Fruit fly (Drosophila melanogaster) whole organism, embryonic: ENCODE data around the gene Lim1.

Source experiments
- CG7963 ChIP-seq: fragments of 200-800 bp; sonication (Bioruptor generic); IDR thresholded peaks from 3 replicates; pipeline ENCODE4 v1.3.6; 2022; ENCODE audit warnings: missing biosample characterization, missing genetic modification characterization; ENCODE audit not compliant: partially characterized antibody
- HHEX ChIP-seq: fragments of 200-800 bp; sonication (Bioruptor generic); optimal IDR thresholded peaks from 3 replicates; lab custom pipeline; 2017; ENCODE audit warnings: missing biosample characterization, mild to moderate bottlenecking, missing genetic modification characterization, missing genetic modification reagents
- HLH54F ChIP-seq: fragments of 200-800 bp; sonication (Bioruptor generic); optimal IDR thresholded peaks from 3 replicates; lab custom pipeline; 2016; ENCODE audit warnings: missing biosample characterization, missing genetic modification characterization
- pzg ChIP-seq: fragments of 200-800 bp; sonication (Bioruptor generic); optimal IDR thresholded peaks from 3 replicates; lab custom pipeline; 2018; ENCODE audit warnings: missing biosample characterization, mild to moderate bottlenecking, missing genetic modification characterization, moderate library complexity
- sob ChIP-seq: fragments of 200-800 bp; sonication (Bioruptor generic); IDR thresholded peaks from 2 replicates; pipeline ENCODE4 v1.3.6; 2022; ENCODE audit warnings: missing biosample characterization, missing genetic modification characterization
- sug ChIP-seq: fragments of 200-800 bp; optimal IDR thresholded peaks from 2 replicates; lab custom pipeline; 2019; ENCODE audit warnings: missing biosample characterization, mild to moderate bottlenecking, missing genetic modification characterization, moderate library complexity
- tll ChIP-seq, 2 experiments: fragments of 200-800 bp in 1 of 2; fragments of >200 bp in 1 of 2; sonication (Bioruptor generic) in 1 of 2; optimal IDR thresholded peaks; 2 replicates each; lab custom pipeline; 2017 to 2019; ENCODE audit warnings: missing biosample characterization in 2 of 2, missing genetic modification characterization in 2 of 2, mild to moderate bottlenecking in 1 of 2, moderate library complexity in 1 of 2

DNA sequence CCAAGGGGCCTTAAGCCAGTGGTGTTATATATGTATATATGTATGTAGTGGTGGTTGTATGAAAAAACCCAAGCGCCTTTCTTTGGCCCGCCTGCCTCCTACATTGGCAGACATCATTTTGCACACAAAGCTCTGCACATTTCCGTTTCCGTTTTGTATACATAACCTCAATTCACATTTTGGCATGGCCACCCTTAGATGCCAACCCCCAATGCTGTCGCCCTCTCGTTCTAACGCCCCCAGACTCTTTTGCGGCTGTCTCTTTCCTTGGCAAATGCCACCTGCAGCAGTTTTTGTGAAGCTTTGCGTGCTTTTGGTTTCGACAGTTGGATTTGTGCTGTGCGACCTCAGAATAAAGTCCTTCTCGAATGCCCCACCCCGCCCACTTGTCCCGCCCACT, 24.9 kb downstream of the Lim1 start:
- no peak for TF ChIP-seq pzg
- TF ChIP-seq sob, result no peak
- TF ChIP-seq HLH54F, result no peak
- TF ChIP-seq CG7963 (GFP tag; lab: Robert Waterston, UW), result no peak
- TF ChIP-seq HHEX (GFP tag; lab: Kevin White, UChicago), result no peak
- no peak for TF ChIP-seq sug (tag; lab: Kevin White, UChicago)
- no peak for TF ChIP-seq tll (GFP tag; optimal IDR thresholded peaks at IDR 0.05; lab: Kevin White, UChicago)
